Worm (Caenorhabditis elegans): ENCODE measurements around the gene lmtr-5.

The lmtr-5 gene

DNA sequence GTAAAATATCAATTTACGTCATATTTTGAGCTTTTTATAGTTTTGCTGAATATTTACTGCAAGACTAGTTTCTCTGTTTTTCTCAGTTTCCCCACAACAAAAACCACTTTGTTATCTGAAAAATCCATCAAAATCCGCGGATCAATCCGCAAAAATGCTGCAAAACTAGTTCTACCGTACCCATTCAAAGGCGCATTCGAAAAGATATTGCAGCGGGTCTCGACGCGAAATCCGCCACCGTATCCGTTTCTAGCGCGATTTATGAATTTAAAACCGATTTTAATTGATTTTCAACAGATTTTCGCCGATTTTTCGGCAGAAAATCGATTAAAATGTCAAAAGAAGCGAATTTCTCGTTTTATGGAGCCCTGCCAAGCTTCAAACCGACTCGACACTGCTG, 12.1 kb upstream of the lmtr-5 start, which contains the start of gene R148.4:
Gene R148.4, plus strand, starts transcription at position 211 of the 400 bp plus-strand sequence.
- TF ChIP-seq tag-97 (GFP tag; IDR thresholded peaks at IDR 0.05) (no peak), Y48G9A.11 (GFP tag; IDR thresholded peaks at IDR 0.05) (0 out of 2 replicates have a peak, but pooled peaks have one; percentile 43), unc-130 (GFP tag; optimal IDR thresholded peaks at IDR 0.05) (peak; percentile 19), F49E8.2 (tag; optimal IDR thresholded peaks at IDR 0.05; ENCODE audit: borderline replicate concordance) (peak; percentile 64), zag-1 (tag; optimal IDR thresholded peaks at IDR 0.05) (no peak)

DNA sequence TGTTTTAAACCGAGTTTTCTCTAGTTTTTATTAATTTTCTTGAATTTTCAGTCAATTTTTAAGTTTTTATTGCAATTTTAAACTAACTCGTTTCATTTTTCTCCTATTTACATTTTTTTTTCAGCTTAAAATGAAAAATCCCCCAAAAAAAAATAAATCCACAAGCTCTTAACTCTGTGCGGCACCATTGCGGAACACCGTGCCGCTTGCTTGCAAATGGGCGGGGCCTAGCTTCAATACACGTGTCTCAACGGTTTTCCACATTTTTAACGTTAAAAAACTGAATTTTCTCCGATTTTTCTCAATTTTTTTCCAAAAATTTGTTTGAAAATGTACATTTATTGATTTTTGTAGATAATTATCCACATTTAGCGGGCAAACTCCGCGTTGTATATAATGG, 8.5 kb upstream of the lmtr-5 start, which contains the start of gene R148.3:
Gene R148.3, plus strand, starts transcription at position 347 of the 400 bp plus-strand sequence.
- no peak for TF ChIP-seq cey-2 (tag; optimal IDR thresholded peaks at IDR 0.05; ENCODE audit: borderline replicate concordance, insufficient read depth)
- no peak for TF ChIP-seq dmd-9 (GFP tag; IDR thresholded peaks at IDR 0.05)
- no peak for TF ChIP-seq nhr-11 (tag; optimal IDR thresholded peaks at IDR 0.05)
- peak in 1 of 2 experiments; percentile 49 for TF ChIP-seq lsy-2 (tag; optimal IDR thresholded peaks at IDR 0.05)
- TF ChIP-seq dpl-1 (GFP tag; optimal IDR thresholded peaks at IDR 0.05): peak; percentile 38
- TF ChIP-seq ctbp-1 (GFP tag; IDR thresholded peaks at IDR 0.05): no peak
- no peak for TF ChIP-seq spr-3 (GFP tag; optimal IDR thresholded peaks at IDR 0.05)
- TF ChIP-seq pha-4 (GFP tag; IDR thresholded peaks at IDR 0.05): peak; percentile 53; the same call in 1 of the 2 replicates
- no peak for TF ChIP-seq pha-4 (tag; optimal IDR thresholded peaks at IDR 0.05)
- no peak for TF ChIP-seq ceh-44 (GFP tag; IDR thresholded peaks at IDR 0.05)
- TF ChIP-seq pqm-1 (tag; optimal IDR thresholded peaks at IDR 0.05): no peak
- TF ChIP-seq zag-1 (tag; optimal IDR thresholded peaks at IDR 0.05): no peak
- no peak for TF ChIP-seq F37D6.2 (tag; optimal IDR thresholded peaks at IDR 0.05)
- TF ChIP-seq nhr-42 (GFP tag; IDR thresholded peaks at IDR 0.05): no peak
- TF ChIP-seq lin-29 (GFP tag; IDR thresholded peaks at IDR 0.05): no peak
- peak; percentile 68 for TF ChIP-seq lin-38 (GFP tag; IDR thresholded peaks at IDR 0.05)
- peak; percentile 88 for TF ChIP-seq mes-2 (tag; optimal IDR thresholded peaks at IDR 0.05; ENCODE audit: poor library complexity, severe bottlenecking)
- TF ChIP-seq fkh-10 (GFP tag; optimal IDR thresholded peaks at IDR 0.05): no peak
- TF ChIP-seq gei-8 (GFP tag; optimal IDR thresholded peaks at IDR 0.05): no peak
- peak; percentile 8 for TF ChIP-seq nhr-102 (tag; optimal IDR thresholded peaks at IDR 0.05)
- TF ChIP-seq arid-1 (GFP tag; conservative IDR thresholded peaks at IDR 0.05): 0 out of 2 replicates have a peak, but pooled peaks have one; percentile 40
- TF ChIP-seq attf-4 (tag; optimal IDR thresholded peaks at IDR 0.05): no peak
- TF ChIP-seq zip-11 (GFP tag; IDR thresholded peaks at IDR 0.05): no peak
- TF ChIP-seq saeg-2 (GFP tag; IDR thresholded peaks at IDR 0.05): no peak
- no peak for TF ChIP-seq ceh-20 (GFP tag; IDR thresholded peaks at IDR 0.05)
- no peak for TF ChIP-seq D1046.2 (GFP tag; IDR thresholded peaks at IDR 0.05)
- TF ChIP-seq mdl-1 (tag; optimal IDR thresholded peaks at IDR 0.05): peak; percentile 69 to 83
- no peak for TF ChIP-seq lim-7 (GFP tag; IDR thresholded peaks at IDR 0.05)
- peak; percentile 59 for TF ChIP-seq unc-130 (GFP tag; optimal IDR thresholded peaks at IDR 0.05)
- no peak for TF ChIP-seq Y105C5A.15 (GFP tag; IDR thresholded peaks at IDR 0.05)
- TF ChIP-seq ces-1 (GFP tag; optimal IDR thresholded peaks at IDR 0.05): no peak
- peak; percentile 92 for TF ChIP-seq mxl-3 (GFP tag; optimal IDR thresholded peaks at IDR 0.05)
- peak; percentile 1 for TF ChIP-seq nhr-48 (tag; optimal IDR thresholded peaks at IDR 0.05)
- TF ChIP-seq ama-1 (optimal IDR thresholded peaks at IDR 0.05): no peak
- TF ChIP-seq zip-2 (tag; optimal IDR thresholded peaks at IDR 0.05): no peak
- TF ChIP-seq daf-19 (GFP tag; conservative IDR thresholded peaks at IDR 0.05): no peak
- TF ChIP-seq T20F7.1 (GFP tag; optimal IDR thresholded peaks at IDR 0.05): no peak
- peak; percentile 69 for TF ChIP-seq mep-1 (tag; optimal IDR thresholded peaks at IDR 0.05)
- peak; percentile 64 for TF ChIP-seq hlh-30 (tag; optimal IDR thresholded peaks at IDR 0.05; ENCODE audit: insufficient read depth)
- no peak for TF ChIP-seq zfp-2 (tag; optimal IDR thresholded peaks at IDR 0.05)
- peak; percentile 15 for TF ChIP-seq hlh-11 (tag; optimal IDR thresholded peaks at IDR 0.05)
- TF ChIP-seq aly-2 (tag; optimal IDR thresholded peaks at IDR 0.05): no peak
- TF ChIP-seq nhr-25 (tag; optimal IDR thresholded peaks at IDR 0.05; ENCODE audit: borderline replicate concordance, insufficient read depth): no peak
- TF ChIP-seq Y5F2A.4 (GFP tag; optimal IDR thresholded peaks at IDR 0.05): no peak
- TF ChIP-seq unc-62 (GFP tag; optimal IDR thresholded peaks at IDR 0.05 in 1 of 2): no peak
- TF ChIP-seq unc-62 (tag; optimal IDR thresholded peaks at IDR 0.05): no peak

Data from whole organism, L4 larva.